Worm (Caenorhabditis elegans) whole organism, young adult: ENCODE data around the gene cpg-1.

Source experiments
- B0019.2 ChIP-seq: fragments of 200-800 bp; sonication (Bioruptor generic); conservative IDR thresholded peaks from 2 replicates; pipeline ENCODE4 v1.3.6; 2022; ENCODE audit warnings: missing genetic modification reagents, missing genetic modification characterization, missing compliant biosample characterization
- B0336.3 ChIP-seq: fragments of 200-800 bp; sonication (Bioruptor generic); IDR thresholded peaks from 2 replicates; pipeline ENCODE4 v1.3.6; 2022; ENCODE audit warnings: missing genetic modification characterization, missing compliant biosample characterization
- F49E8.2 ChIP-seq: sonication (generic microtip); optimal IDR thresholded peaks from 3 replicates; lab custom pipeline; 2017; ENCODE audit warnings: missing genetic modification characterization, mild to moderate bottlenecking, missing compliant biosample characterization, antibody characterized with exemption, moderate library complexity; ENCODE audit not compliant: insufficient read depth
- F55B11.4 ChIP-seq: sonication (generic microtip); optimal IDR thresholded peaks from 2 replicates; lab custom pipeline; 2016; ENCODE audit warnings: missing compliant biosample characterization, missing genetic modification characterization, borderline replicate concordance; ENCODE audit not compliant: insufficient read depth
- K12H6.12 ChIP-seq: fragments of 200-800 bp; sonication (Bioruptor generic); optimal IDR thresholded peaks from 2 replicates; lab custom pipeline; 2018; ENCODE audit warnings: mild to moderate bottlenecking, missing genetic modification characterization, missing compliant biosample characterization
- T07F8.4 ChIP-seq: sonication (generic microtip); optimal IDR thresholded peaks from 2 replicates; lab custom pipeline; 2016; ENCODE audit warnings: mild to moderate bottlenecking, missing genetic modification characterization, moderate library complexity, missing compliant biosample characterization
- Y53G8AR.9 ChIP-seq: fragments of 200-800 bp; sonication (Bioruptor generic); conservative IDR thresholded peaks from 2 replicates; pipeline ENCODE4 v1.3.6; 2022; ENCODE audit warnings: missing genetic modification reagents, missing genetic modification characterization, missing compliant biosample characterization
- Y56A3A.18 ChIP-seq: fragments of 200-800 bp; sonication (Bioruptor generic); IDR thresholded peaks from 2 replicates; pipeline ENCODE4 v1.3.6; 2022; ENCODE audit warnings: missing genetic modification reagents, missing genetic modification characterization, missing compliant biosample characterization
- Y67H2A.10 ChIP-seq: fragments of 200-800 bp; sonication (Bioruptor generic); conservative IDR thresholded peaks from 2 replicates; pipeline ENCODE4 v1.3.6; 2022; ENCODE audit warnings: missing genetic modification reagents, missing genetic modification characterization, missing compliant biosample characterization
- akir-1 ChIP-seq: fragments of 200-800 bp; sonication (Bioruptor generic); optimal IDR thresholded peaks from 2 replicates; lab custom pipeline; 2018; ENCODE audit warnings: mild to moderate bottlenecking, missing genetic modification characterization, moderate library complexity, missing compliant biosample characterization
- ama-1 ChIP-seq, 3 experiments: fragments of 150-350 bp in 1 of 3; sonication (generic microtip) in 2 of 3; optimal IDR thresholded peaks; 2 replicates each; lab custom pipeline; 2014 to 2018; ENCODE audit warnings: missing biosample characterization in 2 of 3, missing genetic modification characterization in 2 of 3, missing genetic modification reagents in 2 of 3
- aptf-2 ChIP-seq: fragments of 200-800 bp; sonication (Bioruptor generic); conservative IDR thresholded peaks from 2 replicates; pipeline ENCODE4 v1.3.6; 2022; ENCODE audit warnings: missing genetic modification reagents, missing genetic modification characterization, missing compliant biosample characterization
- aptf-3 ChIP-seq: fragments of 200-800 bp; sonication (Bioruptor generic); IDR thresholded peaks from 2 replicates; pipeline ENCODE4 v1.3.6; 2022; ENCODE audit warnings: missing genetic modification characterization, missing compliant biosample characterization
- attf-6 ChIP-seq: fragments of 200-800 bp; sonication (Bioruptor generic); IDR thresholded peaks from 2 replicates; pipeline ENCODE4 v1.3.6; 2022; ENCODE audit warnings: missing genetic modification reagents, missing genetic modification characterization, missing compliant biosample characterization
- bed-1 ChIP-seq: fragments of 200-800 bp; sonication (Bioruptor generic); IDR thresholded peaks from 2 replicates; pipeline ENCODE4 v1.3.6; 2022; ENCODE audit warnings: missing genetic modification reagents, missing genetic modification characterization, missing compliant biosample characterization
- bed-2 ChIP-seq: fragments of 200-800 bp; sonication (Bioruptor generic); IDR thresholded peaks from 2 replicates; pipeline ENCODE4 v1.3.6; 2022; ENCODE audit warnings: missing genetic modification reagents, missing genetic modification characterization, missing compliant biosample characterization
- ccch-3 ChIP-seq: fragments of 200-800 bp; sonication (Bioruptor generic); optimal IDR thresholded peaks from 2 replicates; lab custom pipeline; 2018; ENCODE audit warnings: mild to moderate bottlenecking, missing genetic modification characterization, missing compliant biosample characterization
- cebp-2 ChIP-seq: fragments of 200-800 bp; sonication (Bioruptor generic); IDR thresholded peaks from 2 replicates; pipeline ENCODE4 v1.3.6; 2022; ENCODE audit warnings: missing genetic modification characterization, missing compliant biosample characterization
- ceh-27 ChIP-seq: fragments of 200-800 bp; sonication (Bioruptor generic); optimal IDR thresholded peaks from 2 replicates; lab custom pipeline; 2018; ENCODE audit warnings: mild to moderate bottlenecking, missing genetic modification characterization, moderate library complexity, missing compliant biosample characterization
- ceh-58 ChIP-seq: fragments of 200-800 bp; sonication (Bioruptor generic); IDR thresholded peaks from 2 replicates; pipeline ENCODE4 v1.3.6; 2022; ENCODE audit warnings: missing genetic modification characterization, missing compliant biosample characterization
- dpff-1 ChIP-seq: sonication (generic microtip); optimal IDR thresholded peaks from 2 replicates; lab custom pipeline; 2017; ENCODE audit warnings: mild to moderate bottlenecking, missing genetic modification characterization, missing compliant biosample characterization
- egl-18 ChIP-seq: fragments of 200-800 bp; sonication (Bioruptor generic); IDR thresholded peaks from 2 replicates; pipeline ENCODE4 v1.3.6; 2022; ENCODE audit warnings: missing genetic modification reagents, missing genetic modification characterization, missing compliant biosample characterization
- fkh-3 ChIP-seq: sonication (generic microtip); optimal IDR thresholded peaks from 2 replicates; lab custom pipeline; 2016; ENCODE audit warnings: mild to moderate bottlenecking, missing genetic modification characterization, missing compliant biosample characterization
- hlh-12 ChIP-seq: sonication (generic microtip); optimal IDR thresholded peaks from 2 replicates; lab custom pipeline; 2016; ENCODE audit warnings: missing genetic modification characterization, missing compliant biosample characterization
- hlh-26 ChIP-seq: fragments of 200-800 bp; sonication (Bioruptor generic); conservative IDR thresholded peaks from 2 replicates; pipeline ENCODE4 v1.3.6; 2022; ENCODE audit warnings: missing genetic modification reagents, missing genetic modification characterization, missing compliant biosample characterization
- let-607 ChIP-seq, 2 experiments: fragments of 200-800 bp in 1 of 2; sonication (Bioruptor generic) in 1 of 2; sonication (generic microtip) in 1 of 2; optimal IDR thresholded peaks; 2 replicates each; lab custom pipeline; 2016 to 2018; ENCODE audit warnings: mild to moderate bottlenecking in 2 of 2, missing compliant biosample characterization in 2 of 2, missing genetic modification characterization in 2 of 2, moderate library complexity in 2 of 2, missing genotype in 1 of 2
- lin-26 ChIP-seq: fragments of 200-800 bp; sonication (Bioruptor generic); IDR thresholded peaks from 2 replicates; pipeline ENCODE4 v1.3.6; 2022; ENCODE audit warnings: missing genetic modification reagents, missing genetic modification characterization, missing compliant biosample characterization
- lir-1 ChIP-seq: fragments of 200-800 bp; sonication (Bioruptor generic); conservative IDR thresholded peaks from 2 replicates; pipeline ENCODE4 v1.3.6; 2022; ENCODE audit warnings: missing genetic modification reagents, missing genetic modification characterization, missing compliant biosample characterization
- nfya-1 ChIP-seq: sonication (generic microtip); optimal IDR thresholded peaks from 2 replicates; lab custom pipeline; 2017; ENCODE audit warnings: antibody characterized with exemption, missing compliant biosample characterization, missing genetic modification characterization, borderline replicate concordance; ENCODE audit not compliant: insufficient read depth
- nfyb-1 ChIP-seq: fragments of 200-800 bp; sonication (Bioruptor generic); IDR thresholded peaks from 2 replicates; pipeline ENCODE4 v1.3.6; 2022; ENCODE audit warnings: missing genetic modification reagents, missing genetic modification characterization, missing compliant biosample characterization
- nhr-120 ChIP-seq: fragments of 200-800 bp; sonication (Bioruptor generic); IDR thresholded peaks from 2 replicates; pipeline ENCODE4 v1.3.6; 2022; ENCODE audit warnings: missing genetic modification characterization, missing compliant biosample characterization
- nhr-179 ChIP-seq: sonication (generic microtip); optimal IDR thresholded peaks from 2 replicates; lab custom pipeline; 2016; ENCODE audit warnings: mild to moderate bottlenecking, missing genetic modification characterization, missing compliant biosample characterization
- nhr-27 ChIP-seq: fragments of 200-800 bp; sonication (Bioruptor generic); optimal IDR thresholded peaks from 2 replicates; lab custom pipeline; 2018; ENCODE audit warnings: mild to moderate bottlenecking, missing genetic modification characterization, moderate library complexity, missing compliant biosample characterization
- sdz-38 ChIP-seq: sonication (generic microtip); optimal IDR thresholded peaks from 2 replicates; lab custom pipeline; 2016; ENCODE audit warnings: missing genotype, missing genetic modification characterization, missing compliant biosample characterization
- snpc-1.1 ChIP-seq: sonication (generic microtip); optimal IDR thresholded peaks from 2 replicates; lab custom pipeline; 2017; ENCODE audit warnings: missing genetic modification characterization, mild to moderate bottlenecking, missing compliant biosample characterization, antibody characterized with exemption, moderate library complexity, missing genotype, missing genetic modification reagents; ENCODE audit not compliant: insufficient read depth
- snpc-1.3 ChIP-seq: sonication (generic microtip); optimal IDR thresholded peaks from 2 replicates; lab custom pipeline; 2017; ENCODE audit warnings: missing genetic modification characterization, mild to moderate bottlenecking, missing compliant biosample characterization, antibody characterized with exemption, moderate library complexity, missing genotype, missing genetic modification reagents; ENCODE audit not compliant: insufficient read depth
- somi-1 ChIP-seq: fragments of 200-800 bp; sonication (Bioruptor generic); optimal IDR thresholded peaks from 2 replicates; lab custom pipeline; 2018; ENCODE audit warnings: mild to moderate bottlenecking, missing genetic modification characterization, missing compliant biosample characterization
- tbp1 ChIP-seq: fragments of 200-800 bp; sonication (Bioruptor generic); optimal IDR thresholded peaks from 2 replicates; lab custom pipeline; 2018; ENCODE audit warnings: mild to moderate bottlenecking, missing genetic modification characterization, missing compliant biosample characterization
- tbx-9 ChIP-seq: sonication (generic microtip); optimal IDR thresholded peaks from 2 replicates; lab custom pipeline; 2016; ENCODE audit warnings: borderline replicate concordance, missing genetic modification characterization, inconsistent platforms, missing compliant biosample characterization
- tlf-1 ChIP-seq: fragments of 200-800 bp; sonication (Bioruptor generic); optimal IDR thresholded peaks from 2 replicates; lab custom pipeline; 2018; ENCODE audit warnings: mild to moderate bottlenecking, missing genetic modification characterization, missing compliant biosample characterization
- unc-62 ChIP-seq: fragments of 150-350 bp; optimal IDR thresholded peaks from 2 replicates; lab custom pipeline; 2014; ENCODE audit warnings: missing biosample characterization, missing genetic modification reagents, missing genetic modification characterization
- zfh-2 ChIP-seq: fragments of 200-800 bp; sonication (Bioruptor generic); conservative IDR thresholded peaks from 2 replicates; pipeline ENCODE4 v1.3.6; 2022; ENCODE audit warnings: missing genetic modification reagents, missing genetic modification characterization, missing compliant biosample characterization
- ztf-18 ChIP-seq: sonication (generic microtip); optimal IDR thresholded peaks from 2 replicates; lab custom pipeline; 2016; ENCODE audit warnings: missing genotype, mild to moderate bottlenecking, missing genetic modification characterization, missing compliant biosample characterization
- ztf-22 ChIP-seq: fragments of 200-800 bp; sonication (Bioruptor generic); optimal IDR thresholded peaks from 2 replicates; lab custom pipeline; 2018; ENCODE audit warnings: mild to moderate bottlenecking, missing genetic modification characterization, moderate library complexity, missing compliant biosample characterization
- ztf-28 ChIP-seq: fragments of 200-800 bp; sonication (Bioruptor generic); IDR thresholded peaks from 2 replicates; pipeline ENCODE4 v1.3.6; 2022; ENCODE audit warnings: missing genetic modification reagents, missing genetic modification characterization, missing compliant biosample characterization
- ztf-6 ChIP-seq: fragments of 200-800 bp; sonication (Bioruptor generic); IDR thresholded peaks from 2 replicates; pipeline ENCODE4 v1.3.6; 2022; ENCODE audit warnings: missing genetic modification reagents, missing genetic modification characterization, missing compliant biosample characterization

Gene cpg-1

DNA sequence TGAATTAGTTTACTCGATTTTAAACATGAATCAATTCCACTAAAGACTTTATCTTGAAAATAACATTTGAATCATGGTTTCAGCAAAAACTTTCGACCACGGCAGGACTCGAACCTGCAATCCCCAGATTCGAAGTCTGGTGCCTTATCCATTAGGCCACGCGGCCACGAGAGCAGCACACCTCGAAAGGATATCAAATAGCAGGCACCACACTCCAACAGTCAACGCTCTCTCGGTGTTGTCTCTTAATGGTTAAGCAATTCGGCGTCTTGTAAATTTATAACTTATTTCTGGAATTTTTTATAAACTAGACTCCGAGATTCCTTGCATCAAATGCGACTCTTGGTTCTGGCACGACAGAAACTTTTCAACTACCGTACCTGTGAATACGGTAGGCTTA, 18.4 kb upstream of the cpg-1 start (continued):
- TF ChIP-seq ztf-6 (GFP tag; lab: Robert Waterston, UW) (peak; percentile 59; the same call in 1 of the 2 replicates), bed-2 (GFP tag; lab: Robert Waterston, UW) (no peak), B0336.3 (GFP tag; lab: Robert Waterston, UW) (0 out of 2 replicates have a peak, but pooled peaks have one; percentile 44), hlh-12 (tag; lab: Kevin White, UChicago) (no peak), lir-1 (GFP tag; lab: Robert Waterston, UW) (peak; percentile 61; the same call in 1 of the 2 replicates), tlf-1 (GFP tag; lab: Kevin White, UChicago) (peak; percentile 13), ceh-27 (GFP tag; lab: Kevin White, UChicago) (peak; percentile 67), tbp1 (GFP tag; lab: Kevin White, UChicago) (peak; percentile 97), nhr-120 (GFP tag; lab: Robert Waterston, UW) (no peak), ccch-3 (GFP tag; lab: Kevin White, UChicago) (no peak), nhr-179 (tag; lab: Kevin White, UChicago) (no peak), F49E8.2 (tag; lab: Kevin White, UChicago) (peak; percentile 75), sdz-38 (tag; lab: Kevin White, UChicago) (no peak), ztf-22 (GFP tag; lab: Kevin White, UChicago) (peak; percentile 48), attf-6 (GFP tag; lab: Robert Waterston, UW) (0 out of 2 replicates have a peak, but pooled peaks have one; percentile 21), nfyb-1 (peak; percentile 84), let-607 (tag; optimal IDR thresholded peaks at IDR 0.05; lab: Kevin White, UChicago) (peak; percentile 55 to 67), akir-1 (GFP tag; lab: Kevin White, UChicago) (no peak), lin-26 (GFP tag; lab: Robert Waterston, UW) (peak; percentile 88), bed-1 (GFP tag; lab: Robert Waterston, UW) (peak; percentile 24; the same call in 1 of the 2 replicates), Y67H2A.10 (GFP tag; lab: Robert Waterston, UW) (peak; percentile 72), snpc-1.1 (tag; lab: Kevin White, UChicago) (no peak), fkh-3 (tag; lab: Kevin White, UChicago) (peak; percentile 75), nhr-27 (tag; lab: Kevin White, UChicago) (peak; percentile 42), zfh-2 (GFP tag; lab: Robert Waterston, UW) (no peak), ztf-18 (tag; lab: Kevin White, UChicago) (peak; percentile 73), ceh-58 (GFP tag; lab: Robert Waterston, UW) (no peak), aptf-3 (GFP tag; lab: Robert Waterston, UW) (0 out of 2 replicates have a peak, but pooled peaks have one; percentile 75), F55B11.4 (tag; lab: Kevin White, UChicago) (no peak), unc-62 (GFP tag; lab: Kevin White, UChicago) (no peak), nfya-1 (tag; lab: Kevin White, UChicago) (no peak), dpff-1 (tag; lab: Kevin White, UChicago) (peak; percentile 81), somi-1 (GFP tag; lab: Kevin White, UChicago) (peak; percentile 58), ztf-28 (0 out of 2 replicates have a peak, but pooled peaks have one; percentile 53), tbx-9 (tag; lab: Kevin White, UChicago) (no peak), snpc-1.3 (tag; lab: Kevin White, UChicago) (peak; percentile 40), Y56A3A.18 (GFP tag; lab: Robert Waterston, UW) (peak; percentile 78; the same call in 1 of the 2 replicates), aptf-2 (GFP tag; lab: Robert Waterston, UW) (no peak), hlh-26 (GFP tag; lab: Robert Waterston, UW) (no peak), ama-1 (optimal IDR thresholded peaks at IDR 0.05; lab: Kevin White, UChicago) (no peak), ama-1 (GFP tag; optimal IDR thresholded peaks at IDR 0.05; lab: Kevin White, UChicago) (peak in 1 of 2 experiments; percentile 84), egl-18 (GFP tag; lab: Robert Waterston, UW) (0 out of 2 replicates have a peak, but pooled peaks have one; percentile 24), K12H6.12 (tag; lab: Kevin White, UChicago) (no peak), T07F8.4 (peak; percentile 53), Y53G8AR.9 (GFP tag; lab: Robert Waterston, UW) (peak; percentile 67; the same call in 1 of the 2 replicates), B0019.2 (GFP tag; lab: Robert Waterston, UW) (peak; percentile 53; the same call in 1 of the 2 replicates), cebp-2 (no peak)
